Worm (Caenorhabditis elegans): ENCODE measurements around the gene F43C11.8.

F43C11.8 gene

ce11 chrII:2383334-2383733 is 51.0 kb downstream of the F43C11.8 start, which contains the start of gene F16G10.8 (continued):
- no peak for TF ChIP-seq ztf-7 (tag; optimal IDR thresholded peaks at IDR 0.05)

All from whole organism, L4 larva.